Fruit fly (Drosophila melanogaster) whole organism: ENCODE data around the gene CG46309.

Experiments
- CG8478 ChIP-seq: fragments of >200 bp; optimal IDR thresholded peaks from 2 replicates; lab custom pipeline; 2018; ENCODE audit warnings: inconsistent platforms
- Dll ChIP-seq: fragments of >200 bp; optimal IDR thresholded peaks from 2 replicates; lab custom pipeline; 2017
- EcR ChIP-seq, 2 experiments: fragments of >200 bp; optimal IDR thresholded peaks; 2 replicates each; lab custom pipeline; 2017; ENCODE audit warnings: missing biosample characterization in 2 of 2, missing genetic modification characterization in 2 of 2, missing genetic modification reagents in 2 of 2
- pan ChIP-seq: fragments of >200 bp; optimal IDR thresholded peaks from 2 replicates; lab custom pipeline; 2017
- psq ChIP-seq: fragments of >200 bp; optimal IDR thresholded peaks from 2 replicates; lab custom pipeline; 2017
- usp ChIP-seq: fragments of >200 bp; optimal IDR thresholded peaks from 2 replicates; lab custom pipeline; 2017; ENCODE audit warnings: missing biosample characterization, missing genetic modification characterization, mixed read lengths

dm6 chr2L:16274100-16274499 is 22.5 kb upstream of the CG46309 start:
- TF ChIP-seq pan (lab: Kevin White, UChicago) = no peak
- TF ChIP-seq Dll (lab: Kevin White, UChicago) = no peak
- no peak for TF ChIP-seq CG8478
- no peak for TF ChIP-seq psq (lab: Kevin White, UChicago)
- TF ChIP-seq usp = no peak
- TF ChIP-seq EcR (GFP tag; optimal IDR thresholded peaks at IDR 0.05; lab: Kevin White, UChicago) = peak; percentile 21
